Worm (Caenorhabditis elegans) whole organism, young adult: Measurements from ENCODE around the gene F55G1.6.
A peak's percentile ranks its signal among the peaks of the same experiment; 100 is the strongest.

ENCODE experiments used
- B0035.1 ChIP-seq: sonication (generic microtip); optimal IDR thresholded peaks from 2 replicates; lab custom pipeline; 2016; ENCODE audit warnings: missing genetic modification characterization, mild to moderate bottlenecking, missing compliant biosample characterization, missing genotype, missing genetic modification reagents
- F10E7.11 ChIP-seq: sonication (generic microtip); optimal IDR thresholded peaks from 2 replicates; lab custom pipeline; 2017; ENCODE audit warnings: mild to moderate bottlenecking, missing genetic modification characterization, moderate library complexity, missing compliant biosample characterization
- F33H1.4 ChIP-seq: fragments of 200-800 bp; sonication (Bioruptor generic); IDR thresholded peaks from 2 replicates; pipeline ENCODE4 v1.3.6; 2022; ENCODE audit warnings: missing genetic modification reagents, missing genetic modification characterization, missing compliant biosample characterization
- F49E8.2 ChIP-seq: sonication (generic microtip); optimal IDR thresholded peaks from 3 replicates; lab custom pipeline; 2017; ENCODE audit warnings: missing genetic modification characterization, mild to moderate bottlenecking, missing compliant biosample characterization, antibody characterized with exemption, moderate library complexity; ENCODE audit not compliant: insufficient read depth
- F52B5.7 ChIP-seq: sonication (generic microtip); optimal IDR thresholded peaks from 2 replicates; lab custom pipeline; 2016; ENCODE audit warnings: mild to moderate bottlenecking, missing genetic modification characterization, missing compliant biosample characterization
- F57A8.1 ChIP-seq: fragments of 200-800 bp; sonication (Bioruptor generic); optimal IDR thresholded peaks from 2 replicates; lab custom pipeline; 2018; ENCODE audit warnings: mild to moderate bottlenecking, missing genetic modification characterization, moderate library complexity, missing compliant biosample characterization
- K12H6.12 ChIP-seq: fragments of 200-800 bp; sonication (Bioruptor generic); optimal IDR thresholded peaks from 2 replicates; lab custom pipeline; 2018; ENCODE audit warnings: mild to moderate bottlenecking, missing genetic modification characterization, missing compliant biosample characterization
- Y53F4B.3 ChIP-seq: fragments of 200-800 bp; sonication (Bioruptor generic); IDR thresholded peaks from 2 replicates; pipeline ENCODE4 v1.3.6; 2022; ENCODE audit warnings: missing genetic modification reagents, missing genetic modification characterization, missing compliant biosample characterization
- Y53G8AR.9 ChIP-seq: fragments of 200-800 bp; sonication (Bioruptor generic); conservative IDR thresholded peaks from 2 replicates; pipeline ENCODE4 v1.3.6; 2022; ENCODE audit warnings: missing genetic modification reagents, missing genetic modification characterization, missing compliant biosample characterization
- akir-1 ChIP-seq: fragments of 200-800 bp; sonication (Bioruptor generic); optimal IDR thresholded peaks from 2 replicates; lab custom pipeline; 2018; ENCODE audit warnings: mild to moderate bottlenecking, missing genetic modification characterization, moderate library complexity, missing compliant biosample characterization
- attf-6 ChIP-seq: fragments of 200-800 bp; sonication (Bioruptor generic); IDR thresholded peaks from 2 replicates; pipeline ENCODE4 v1.3.6; 2022; ENCODE audit warnings: missing genetic modification reagents, missing genetic modification characterization, missing compliant biosample characterization
- cebp-1 ChIP-seq, 2 experiments: fragments of 200-800 bp in 1 of 2; sonication (Bioruptor generic) in 1 of 2; sonication (generic microtip) in 1 of 2; IDR thresholded peaks in 1 of 2; optimal IDR thresholded peaks in 1 of 2; 2 replicates each; pipeline versions ENCODE4 v1.3.6 to Lab custom; 2017 to 2022; ENCODE audit warnings: missing compliant biosample characterization in 2 of 2, missing genetic modification characterization in 2 of 2, mild to moderate bottlenecking in 1 of 2, missing genetic modification reagents in 1 of 2, moderate library complexity in 1 of 2
- cebp-2 ChIP-seq: fragments of 200-800 bp; sonication (Bioruptor generic); IDR thresholded peaks from 2 replicates; pipeline ENCODE4 v1.3.6; 2022; ENCODE audit warnings: missing genetic modification characterization, missing compliant biosample characterization
- ceh-40 ChIP-seq: fragments of 200-800 bp; sonication (Bioruptor generic); IDR thresholded peaks from 2 replicates; pipeline ENCODE4 v1.3.6; 2022; ENCODE audit warnings: missing genetic modification characterization, missing compliant biosample characterization
- ceh-58 ChIP-seq: fragments of 200-800 bp; sonication (Bioruptor generic); IDR thresholded peaks from 2 replicates; pipeline ENCODE4 v1.3.6; 2022; ENCODE audit warnings: missing genetic modification characterization, missing compliant biosample characterization
- ceh-91 ChIP-seq: fragments of 200-800 bp; sonication (Bioruptor generic); IDR thresholded peaks from 2 replicates; pipeline ENCODE4 v1.3.6; 2022; ENCODE audit warnings: missing genetic modification reagents, missing genetic modification characterization, missing compliant biosample characterization
- dox-1 ChIP-seq: fragments of 200-800 bp; sonication (Bioruptor generic); IDR thresholded peaks from 2 replicates; pipeline ENCODE4 v1.3.6; 2022; ENCODE audit warnings: missing genetic modification reagents, missing genetic modification characterization, missing compliant biosample characterization
- dpff-1 ChIP-seq: sonication (generic microtip); optimal IDR thresholded peaks from 2 replicates; lab custom pipeline; 2017; ENCODE audit warnings: mild to moderate bottlenecking, missing genetic modification characterization, missing compliant biosample characterization
- egl-44 ChIP-seq: fragments of 200-800 bp; sonication (Bioruptor generic); IDR thresholded peaks from 2 replicates; pipeline ENCODE4 v1.3.6; 2022; ENCODE audit warnings: missing genetic modification reagents, missing genetic modification characterization, missing compliant biosample characterization
- ekl-4 ChIP-seq: fragments of 200-800 bp; sonication (Bioruptor generic); IDR thresholded peaks from 2 replicates; pipeline ENCODE4 v1.3.6; 2022; ENCODE audit warnings: missing genetic modification reagents, missing genetic modification characterization, missing compliant biosample characterization
- him-1 ChIP-seq: sonication (generic microtip); optimal IDR thresholded peaks from 2 replicates; lab custom pipeline; 2016; ENCODE audit warnings: missing genotype, missing genetic modification reagents, missing genetic modification characterization, missing compliant biosample characterization
- hlh-12 ChIP-seq: sonication (generic microtip); optimal IDR thresholded peaks from 2 replicates; lab custom pipeline; 2016; ENCODE audit warnings: missing genetic modification characterization, missing compliant biosample characterization
- hlh-26 ChIP-seq: fragments of 200-800 bp; sonication (Bioruptor generic); conservative IDR thresholded peaks from 2 replicates; pipeline ENCODE4 v1.3.6; 2022; ENCODE audit warnings: missing genetic modification reagents, missing genetic modification characterization, missing compliant biosample characterization
- hmg-20 ChIP-seq: fragments of 200-800 bp; sonication (Bioruptor generic); IDR thresholded peaks from 2 replicates; pipeline ENCODE4 v1.3.6; 2022; ENCODE audit warnings: missing genetic modification reagents, missing genetic modification characterization, missing compliant biosample characterization
- hsf-1 ChIP-seq: fragments of 200-800 bp; sonication (Bioruptor generic); IDR thresholded peaks from 2 replicates; pipeline ENCODE4 v1.3.6; 2022; ENCODE audit warnings: missing genetic modification reagents, missing genetic modification characterization, missing compliant biosample characterization
- lag-1 ChIP-seq: fragments of 200-800 bp; sonication (Bioruptor generic); IDR thresholded peaks from 2 replicates; pipeline ENCODE4 v1.3.6; 2022; ENCODE audit warnings: missing genetic modification reagents, missing genetic modification characterization, missing compliant biosample characterization
- lin-35 ChIP-seq, 3 experiments: fragments of 150-350 bp in 2 of 3; sonication (generic microtip) in 1 of 3; optimal IDR thresholded peaks; 2 replicates each; lab custom pipeline; 2014 to 2018; ENCODE audit warnings: missing biosample characterization in 3 of 3, missing genetic modification characterization in 3 of 3, missing genetic modification reagents in 3 of 3
- lir-1 ChIP-seq: fragments of 200-800 bp; sonication (Bioruptor generic); conservative IDR thresholded peaks from 2 replicates; pipeline ENCODE4 v1.3.6; 2022; ENCODE audit warnings: missing genetic modification reagents, missing genetic modification characterization, missing compliant biosample characterization
- madf-10 ChIP-seq: sonication (generic microtip); optimal IDR thresholded peaks from 2 replicates; lab custom pipeline; 2016; ENCODE audit warnings: mild to moderate bottlenecking, missing genetic modification characterization, missing compliant biosample characterization
- madf-6 ChIP-seq: fragments of 200-800 bp; sonication (Bioruptor generic); IDR thresholded peaks from 2 replicates; pipeline ENCODE4 v1.3.6; 2022; ENCODE audit warnings: missing genetic modification reagents, missing genetic modification characterization, missing compliant biosample characterization
- madf-8 ChIP-seq: fragments of 200-800 bp; sonication (Bioruptor generic); conservative IDR thresholded peaks from 2 replicates; pipeline ENCODE4 v1.3.6; 2022; ENCODE audit warnings: missing genetic modification reagents, missing genetic modification characterization, missing compliant biosample characterization
- mel-28 ChIP-seq: sonication (generic microtip); optimal IDR thresholded peaks from 2 replicates; lab custom pipeline; 2016; ENCODE audit warnings: borderline replicate concordance, mild to moderate bottlenecking, missing genetic modification characterization, missing compliant biosample characterization
- mes-4 ChIP-seq: sonication (generic microtip); optimal IDR thresholded peaks from 2 replicates; lab custom pipeline; 2016; ENCODE audit warnings: missing genotype, missing genetic modification characterization, missing compliant biosample characterization
- nfya-2 ChIP-seq: fragments of 200-800 bp; sonication (Bioruptor generic); IDR thresholded peaks from 2 replicates; pipeline ENCODE4 v1.3.6; 2022; ENCODE audit warnings: missing genetic modification reagents, missing genetic modification characterization, missing compliant biosample characterization
- nhr-120 ChIP-seq: fragments of 200-800 bp; sonication (Bioruptor generic); IDR thresholded peaks from 2 replicates; pipeline ENCODE4 v1.3.6; 2022; ENCODE audit warnings: missing genetic modification characterization, missing compliant biosample characterization
- nhr-27 ChIP-seq: fragments of 200-800 bp; sonication (Bioruptor generic); optimal IDR thresholded peaks from 2 replicates; lab custom pipeline; 2018; ENCODE audit warnings: mild to moderate bottlenecking, missing genetic modification characterization, moderate library complexity, missing compliant biosample characterization
- nhr-80 ChIP-seq: sonication (generic microtip); optimal IDR thresholded peaks from 2 replicates; lab custom pipeline; 2016; ENCODE audit warnings: missing genetic modification characterization, missing compliant biosample characterization
- pha-4 ChIP-seq: fragments of 150-350 bp; sonication (generic microtip); optimal IDR thresholded peaks from 2 replicates; lab custom pipeline; 2014; ENCODE audit warnings: missing biosample characterization, missing genetic modification reagents, missing genetic modification characterization
- sdz-38 ChIP-seq: sonication (generic microtip); optimal IDR thresholded peaks from 2 replicates; lab custom pipeline; 2016; ENCODE audit warnings: missing genotype, missing genetic modification characterization, missing compliant biosample characterization
- snpc-1.3 ChIP-seq: sonication (generic microtip); optimal IDR thresholded peaks from 2 replicates; lab custom pipeline; 2017; ENCODE audit warnings: missing genetic modification characterization, mild to moderate bottlenecking, missing compliant biosample characterization, antibody characterized with exemption, moderate library complexity, missing genotype, missing genetic modification reagents; ENCODE audit not compliant: insufficient read depth
- snpc-3.4 ChIP-seq: sonication (generic microtip); optimal IDR thresholded peaks from 2 replicates; lab custom pipeline; 2017; ENCODE audit warnings: missing genetic modification characterization, mild to moderate bottlenecking, missing compliant biosample characterization, antibody characterized with exemption, moderate library complexity, missing genotype, missing genetic modification reagents
- tbx-9 ChIP-seq: sonication (generic microtip); optimal IDR thresholded peaks from 2 replicates; lab custom pipeline; 2016; ENCODE audit warnings: borderline replicate concordance, missing genetic modification characterization, inconsistent platforms, missing compliant biosample characterization
- unc-130 ChIP-seq: sonication (generic microtip); optimal IDR thresholded peaks from 2 replicates; lab custom pipeline; 2016; ENCODE audit warnings: missing genetic modification reagents, missing genetic modification characterization, missing compliant biosample characterization
- zim-3 ChIP-seq: sonication (generic microtip); optimal IDR thresholded peaks from 2 replicates; lab custom pipeline; 2017; ENCODE audit warnings: mild to moderate bottlenecking, missing genetic modification characterization, moderate library complexity, missing compliant biosample characterization
- ztf-25 ChIP-seq: fragments of 200-800 bp; sonication (Bioruptor generic); IDR thresholded peaks from 2 replicates; pipeline ENCODE4 v1.3.6; 2022; ENCODE audit warnings: missing genetic modification reagents, missing genetic modification characterization, missing compliant biosample characterization

Gene F55G1.6

ce11 chrIV:7501337-7501736, 28.0 kb downstream of the F55G1.6 start, which contains the start of gene F55G1.15:
Gene F55G1.15 (minus strand): TSS chrIV:7501437.
- no peak for TF ChIP-seq cebp-1 (GFP tag; IDR thresholded peaks at IDR 0.05; lab: Robert Waterston, UW)
- no peak for TF ChIP-seq cebp-1 (tag; optimal IDR thresholded peaks at IDR 0.05; lab: Kevin White, UChicago)
- no peak for TF ChIP-seq mel-28 (tag; lab: Kevin White, UChicago)
- no peak for TF ChIP-seq cebp-2 (GFP tag; lab: Robert Waterston, UW)
- TF ChIP-seq ceh-58 (GFP tag; lab: Robert Waterston, UW): no peak
- TF ChIP-seq lir-1 (GFP tag; lab: Robert Waterston, UW): no peak
- TF ChIP-seq pha-4 (tag; lab: Kevin White, UChicago): no peak
- TF ChIP-seq lag-1 (GFP tag; lab: Robert Waterston, UW): no peak
- no peak for TF ChIP-seq tbx-9
- no peak for TF ChIP-seq zim-3 (tag; lab: Kevin White, UChicago)
- no peak for TF ChIP-seq akir-1 (GFP tag; lab: Kevin White, UChicago)
- no peak for TF ChIP-seq F10E7.11
- TF ChIP-seq attf-6 (GFP tag; lab: Robert Waterston, UW): no peak
- TF ChIP-seq ceh-91 (GFP tag; lab: Robert Waterston, UW): no peak
- TF ChIP-seq F57A8.1: no peak
- no peak for TF ChIP-seq unc-130 (GFP tag; lab: Kevin White, UChicago)
- TF ChIP-seq snpc-1.3 (tag; lab: Kevin White, UChicago): no peak
- no peak for TF ChIP-seq F52B5.7 (tag; lab: Kevin White, UChicago)
- TF ChIP-seq nfya-2: no peak
- no peak for TF ChIP-seq F49E8.2 (tag; lab: Kevin White, UChicago)

- TF ChIP-seq ztf-25 (GFP tag; lab: Robert Waterston, UW) (no peak), ekl-4 (GFP tag; lab: Robert Waterston, UW) (no peak), madf-8 (GFP tag; lab: Robert Waterston, UW) (no peak), madf-6 (GFP tag; lab: Robert Waterston, UW) (no peak), lin-35 (GFP tag; optimal IDR thresholded peaks at IDR 0.05; lab: Kevin White, UChicago) (no peak)
Observed at ce11 chrIV:7503322-7503721, 30.0 kb downstream of the F55G1.6 start, which contains the start of gene glt-6. Gene glt-6 (plus strand): TSS chrIV:7503622.

ce11 chrIV:7505866-7506488, 32.7 kb downstream of the F55G1.6 start:
- TF ChIP-seq nhr-27 (tag; lab: Kevin White, UChicago) (peak; percentile 54), Y53F4B.3 (GFP tag; lab: Robert Waterston, UW) (no peak), snpc-3.4 (tag; lab: Kevin White, UChicago) (peak; percentile 64), mes-4 (tag; lab: Kevin White, UChicago) (peak; percentile 15), dox-1 (GFP tag; lab: Robert Waterston, UW) (no peak), hlh-26 (no peak), F33H1.4 (GFP tag; lab: Robert Waterston, UW) (peak; percentile 20; the same call in 1 of the 2 replicates), hlh-12 (tag; lab: Kevin White, UChicago) (no peak), nhr-80 (no peak), dpff-1 (tag; lab: Kevin White, UChicago) (no peak), sdz-38 (tag; lab: Kevin White, UChicago) (no peak), ceh-40 (GFP tag; lab: Robert Waterston, UW) (no peak), egl-44 (no peak), B0035.1 (tag; lab: Kevin White, UChicago) (peak; percentile 10), Y53G8AR.9 (peak; percentile 88), K12H6.12 (tag; lab: Kevin White, UChicago) (no peak), him-1 (tag; lab: Kevin White, UChicago) (peak; percentile 3), nhr-120 (GFP tag; lab: Robert Waterston, UW) (no peak), hmg-20 (GFP tag; lab: Robert Waterston, UW) (no peak), hsf-1 (GFP tag; lab: Robert Waterston, UW) (peak; percentile 67), madf-10 (peak; percentile 52), lag-1 (GFP tag; lab: Robert Waterston, UW) (no peak)
